Worm (Caenorhabditis elegans) whole organism, L4/young adult: Measurements from ENCODE around the gene ser-1.

Experiments used
- dao-5 ChIP-seq: sonication (generic microtip); optimal IDR thresholded peaks from 2 replicates; lab custom pipeline; 2016; ENCODE audit warnings: missing genotype, missing genetic modification characterization, moderate library complexity, missing compliant biosample characterization
- him-1 ChIP-seq: sonication (generic microtip); optimal IDR thresholded peaks from 2 replicates; lab custom pipeline; 2016; ENCODE audit warnings: missing genotype, missing genetic modification reagents, missing genetic modification characterization, missing compliant biosample characterization

- no peak for TF ChIP-seq dao-5 (tag; lab: Kevin White, UChicago)
- TF ChIP-seq him-1 (tag; lab: Kevin White, UChicago), result no peak
These were observed 28.2 kb upstream of the ser-1 start for ce11 chrX:16551318-16551717.
